Worm (Caenorhabditis elegans) whole organism, early embryonic: ENCODE measurements around the gene F58B6.1.

Source experiments
- B0310.2 ChIP-seq: sonication (generic microtip); optimal IDR thresholded peaks from 2 replicates; lab custom pipeline; 2016; ENCODE audit warnings: mild to moderate bottlenecking, missing genetic modification characterization, missing compliant biosample characterization
- F13C5.2 ChIP-seq: sonication (generic microtip); optimal IDR thresholded peaks from 2 replicates; lab custom pipeline; 2017; ENCODE audit warnings: mild to moderate bottlenecking, missing genetic modification characterization, inconsistent platforms, missing compliant biosample characterization
- ama-1 ChIP-seq: fragments of 150-350 bp; optimal IDR thresholded peaks from 2 replicates; lab custom pipeline; 2014
- ceh-13 ChIP-seq: fragments of 200-800 bp; sonication (Bioruptor generic); optimal IDR thresholded peaks from 2 replicates; lab custom pipeline; 2018; ENCODE audit warnings: mild to moderate bottlenecking, missing genetic modification characterization, missing compliant biosample characterization
- hmg-4 ChIP-seq: fragments of 200-800 bp; sonication (Bioruptor generic); optimal IDR thresholded peaks from 2 replicates; lab custom pipeline; 2018; ENCODE audit warnings: mild to moderate bottlenecking, missing genetic modification characterization, missing compliant biosample characterization
- tbx-37 ChIP-seq: fragments of 200-800 bp; sonication (Bioruptor generic); conservative IDR thresholded peaks from 2 replicates; pipeline ENCODE4 v1.3.6; 2022; ENCODE audit warnings: missing genetic modification reagents, missing genetic modification characterization, missing compliant biosample characterization
- tra-4 ChIP-seq: sonication (generic microtip); optimal IDR thresholded peaks from 2 replicates; lab custom pipeline; 2017; ENCODE audit warnings: missing genetic modification characterization, missing compliant biosample characterization

DNA sequence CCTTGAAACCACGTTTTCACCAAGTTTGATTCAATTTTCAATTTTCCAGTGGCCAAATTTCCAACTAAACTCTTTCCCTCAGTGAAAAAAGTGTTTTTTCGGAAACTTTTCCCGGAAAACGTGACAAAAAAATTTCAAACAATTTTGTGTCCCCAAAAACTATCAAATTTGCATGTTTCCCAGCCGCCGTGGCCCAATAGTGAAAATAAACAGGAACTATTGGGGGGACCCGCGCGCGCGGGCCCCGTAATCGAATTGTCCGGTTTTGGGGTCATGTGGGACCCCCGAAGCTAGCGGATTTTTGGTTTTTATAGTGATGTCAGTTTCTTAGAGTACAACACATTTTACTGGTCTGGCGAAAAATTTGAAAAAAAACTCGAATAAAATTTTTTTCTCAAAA, 15.8 kb upstream of the F58B6.1 start:
- TF ChIP-seq ama-1 (lab: Kevin White, UChicago) (no peak), F13C5.2 (no peak), hmg-4 (no peak), tra-4 (no peak), tbx-37 (GFP tag; lab: Robert Waterston, UW) (no peak), B0310.2 (tag; lab: Kevin White, UChicago) (no peak), ceh-13 (GFP tag; lab: Kevin White, UChicago) (no peak)
